Fruit fly (Drosophila melanogaster) whole organism, embryonic: ENCODE results near the gene CG31068.
A peak's percentile ranks its signal among the peaks of the same experiment; 100 is the strongest.

ENCODE experiments used
- Aef1 ChIP-seq: fragments of 200-800 bp; sonication (Bioruptor generic); IDR thresholded peaks from 3 replicates; pipeline ENCODE4 v1.3.6; 2022; ENCODE audit warnings: missing biosample characterization, missing genetic modification characterization
- Atf3 ChIP-seq: fragments of 200-800 bp; sonication (Bioruptor generic); optimal IDR thresholded peaks from 3 replicates; lab custom pipeline; 2016; ENCODE audit warnings: missing biosample characterization, missing genetic modification characterization
- Bgb ChIP-seq: fragments of 200-800 bp; sonication (Bioruptor generic); IDR thresholded peaks from 2 replicates; pipeline ENCODE4 v1.3.6; 2022; ENCODE audit warnings: missing biosample characterization, missing genetic modification characterization; ENCODE audit not compliant: partially characterized antibody
- C15 ChIP-seq: fragments of 200-800 bp; sonication (Bioruptor generic); IDR thresholded peaks from 3 replicates; pipeline ENCODE4 v1.3.6; 2022; ENCODE audit warnings: missing biosample characterization, missing genetic modification characterization
- CG11504 ChIP-seq: fragments of 200-800 bp; sonication (Bioruptor generic); optimal IDR thresholded peaks from 3 replicates; lab custom pipeline; 2019; ENCODE audit warnings: missing biosample characterization, mild to moderate bottlenecking, missing genetic modification characterization, moderate library complexity
- CG12236 ChIP-seq: fragments of 200-800 bp; sonication (Bioruptor generic); optimal IDR thresholded peaks from 2 replicates; lab custom pipeline; 2016; ENCODE audit warnings: missing biosample characterization, missing genetic modification characterization
- CG14965 ChIP-seq: fragments of 200-800 bp; sonication (Bioruptor generic); optimal IDR thresholded peaks from 2 replicates; lab custom pipeline; 2016; ENCODE audit warnings: missing biosample characterization, missing genetic modification characterization, borderline replicate concordance
- CG1603 ChIP-seq: fragments of 200-800 bp; sonication (Bioruptor generic); optimal IDR thresholded peaks from 2 replicates; lab custom pipeline; 2019; ENCODE audit warnings: missing biosample characterization, mild to moderate bottlenecking, missing genetic modification characterization, moderate library complexity
- CG2116 ChIP-seq: fragments of 200-800 bp; sonication (Bioruptor generic); optimal IDR thresholded peaks from 3 replicates; lab custom pipeline; 2018; ENCODE audit warnings: missing biosample characterization, mild to moderate bottlenecking, missing genetic modification characterization
- CG2129 ChIP-seq: fragments of 200-800 bp; sonication (Bioruptor generic); IDR thresholded peaks from 2 replicates; pipeline ENCODE4 v1.3.6; 2022; ENCODE audit warnings: missing biosample characterization, missing genetic modification characterization; ENCODE audit not compliant: partially characterized antibody
- CG2199 ChIP-seq: fragments of 200-800 bp; sonication (Bioruptor generic); IDR thresholded peaks from 3 replicates; pipeline ENCODE4 v1.3.6; 2022; ENCODE audit warnings: missing biosample characterization, missing genetic modification characterization
- CG2202 ChIP-seq: fragments of 200-800 bp; sonication (Bioruptor generic); optimal IDR thresholded peaks from 2 replicates; lab custom pipeline; 2018; ENCODE audit warnings: missing biosample characterization, mild to moderate bottlenecking, missing genetic modification characterization
- CG2889 ChIP-seq: fragments of 200-800 bp; sonication (Bioruptor generic); IDR thresholded peaks from 3 replicates; pipeline ENCODE4 v1.3.6; 2022; ENCODE audit warnings: missing biosample characterization, missing genetic modification characterization
- CG31441 ChIP-seq: fragments of 200-800 bp; sonication (Bioruptor generic); IDR thresholded peaks from 2 replicates; pipeline ENCODE4 v1.3.6; 2022; ENCODE audit warnings: missing biosample characterization, missing genetic modification characterization
- CG5180 ChIP-seq: fragments of 200-800 bp; sonication (Bioruptor generic); optimal IDR thresholded peaks from 3 replicates; lab custom pipeline; 2017; ENCODE audit warnings: missing biosample characterization, missing genetic modification characterization, mild to moderate bottlenecking, moderate library complexity, missing genetic modification reagents
- CG6813 ChIP-seq: fragments of 200-800 bp; sonication (Bioruptor generic); optimal IDR thresholded peaks from 2 replicates; lab custom pipeline; 2017; ENCODE audit warnings: missing biosample characterization, missing genetic modification characterization, mild to moderate bottlenecking, moderate library complexity, missing genetic modification reagents
- CG6854 ChIP-seq: fragments of 200-800 bp; sonication (Bioruptor generic); optimal IDR thresholded peaks from 3 replicates; lab custom pipeline; 2017; ENCODE audit warnings: missing biosample characterization, mild to moderate bottlenecking, missing genetic modification characterization
- CG7987 ChIP-seq: fragments of 200-800 bp; sonication (Bioruptor generic); optimal IDR thresholded peaks from 2 replicates; lab custom pipeline; 2018; ENCODE audit warnings: missing biosample characterization, mild to moderate bottlenecking, missing genetic modification characterization, moderate library complexity
- CG9215 ChIP-seq: fragments of 200-800 bp; sonication (Bioruptor generic); IDR thresholded peaks from 2 replicates; pipeline ENCODE4 v1.3.6; 2022; ENCODE audit warnings: missing biosample characterization, missing genetic modification characterization
- CrebB ChIP-seq: fragments of 200-800 bp; sonication (Bioruptor generic); optimal IDR thresholded peaks from 3 replicates; lab custom pipeline; 2018; ENCODE audit warnings: missing biosample characterization, mild to moderate bottlenecking, missing genetic modification characterization
- Deaf1 ChIP-seq: fragments of 200-800 bp; optimal IDR thresholded peaks from 3 replicates; lab custom pipeline; 2019; ENCODE audit warnings: missing biosample characterization, mild to moderate bottlenecking, missing genetic modification characterization, moderate library complexity
- E2f1 ChIP-seq: fragments of 200-800 bp; sonication (Bioruptor generic); IDR thresholded peaks from 2 replicates; pipeline ENCODE4 v1.3.6; 2022; ENCODE audit warnings: missing biosample characterization, missing genetic modification characterization
- Elba2 ChIP-seq: fragments of 200-800 bp; sonication (Bioruptor generic); optimal IDR thresholded peaks from 3 replicates; lab custom pipeline; 2016; ENCODE audit warnings: missing biosample characterization, missing genetic modification characterization
- Hr39 ChIP-seq: fragments of >200 bp; optimal IDR thresholded peaks from 2 replicates; lab custom pipeline; 2017
- NC2α ChIP-seq: fragments of 200-800 bp; sonication (Bioruptor generic); optimal IDR thresholded peaks from 2 replicates; lab custom pipeline; 2016; ENCODE audit warnings: missing biosample characterization, missing genetic modification characterization
- PHDP ChIP-seq: fragments of 200-800 bp; sonication (Bioruptor generic); optimal IDR thresholded peaks from 3 replicates; lab custom pipeline; 2018; ENCODE audit warnings: missing biosample characterization, mild to moderate bottlenecking, missing genetic modification characterization, moderate library complexity
- Rfx ChIP-seq: fragments of 200-800 bp; sonication (Bioruptor generic); IDR thresholded peaks from 2 replicates; pipeline ENCODE4 v1.3.6; 2022; ENCODE audit warnings: missing biosample characterization, missing genetic modification characterization
- Ssrp ChIP-seq: fragments of 200-800 bp; sonication (Bioruptor generic); optimal IDR thresholded peaks from 2 replicates; lab custom pipeline; 2018; ENCODE audit warnings: missing biosample characterization, mild to moderate bottlenecking, missing genetic modification characterization, moderate library complexity
- TFAM ChIP-seq: fragments of 200-800 bp; sonication (Bioruptor generic); optimal IDR thresholded peaks from 2 replicates; lab custom pipeline; 2017; ENCODE audit warnings: missing biosample characterization, missing genetic modification characterization, inconsistent platforms
- ato ChIP-seq: fragments of 200-800 bp; sonication (Bioruptor generic); IDR thresholded peaks from 2 replicates; pipeline ENCODE4 v1.3.6; 2022; ENCODE audit warnings: missing biosample characterization, missing genetic modification characterization; ENCODE audit not compliant: partially characterized antibody
- br ChIP-seq: fragments of >200 bp; optimal IDR thresholded peaks from 2 replicates; lab custom pipeline; 2017
- chif ChIP-seq, 2 experiments: fragments of 200-800 bp; sonication (Bioruptor generic); optimal IDR thresholded peaks; 3 replicates each; lab custom pipeline; 2016; ENCODE audit warnings: missing biosample characterization in 2 of 2, missing genetic modification characterization in 2 of 2
- dmrt99B ChIP-seq: fragments of 200-800 bp; sonication (Bioruptor generic); optimal IDR thresholded peaks from 2 replicates; lab custom pipeline; 2018; ENCODE audit warnings: missing biosample characterization, mild to moderate bottlenecking, missing genetic modification characterization, moderate library complexity
- eyg ChIP-seq: fragments of 200-800 bp; sonication (Bioruptor generic); optimal IDR thresholded peaks from 3 replicates; lab custom pipeline; 2016; ENCODE audit warnings: missing biosample characterization, missing genetic modification characterization
- fd3F ChIP-seq: fragments of 200-800 bp; sonication (Bioruptor generic); optimal IDR thresholded peaks from 2 replicates; lab custom pipeline; 2018; ENCODE audit warnings: missing biosample characterization, mild to moderate bottlenecking, missing genetic modification characterization, moderate library complexity
- gro ChIP-seq: fragments of 200-800 bp; sonication (Bioruptor generic); optimal IDR thresholded peaks from 2 replicates; lab custom pipeline; 2016; ENCODE audit warnings: missing biosample characterization, missing genetic modification characterization
- hbn ChIP-seq: fragments of 200-800 bp; sonication (Bioruptor generic); IDR thresholded peaks from 2 replicates; pipeline ENCODE4 v1.3.6; 2022; ENCODE audit warnings: missing biosample characterization, missing genetic modification characterization; ENCODE audit not compliant: partially characterized antibody
- inv ChIP-seq: fragments of 200-800 bp; sonication (Bioruptor generic); IDR thresholded peaks from 2 replicates; pipeline ENCODE4 v1.3.6; 2022; ENCODE audit warnings: missing biosample characterization, missing genetic modification characterization; ENCODE audit not compliant: partially characterized antibody
- lab ChIP-seq: fragments of 200-800 bp; sonication (Bioruptor generic); optimal IDR thresholded peaks from 3 replicates; lab custom pipeline; 2017; ENCODE audit warnings: missing biosample characterization, missing genetic modification characterization, mild to moderate bottlenecking, moderate library complexity, missing genetic modification reagents
- lola ChIP-seq, 3 experiments: fragments of >200 bp in 2 of 3; fragments of 200-800 bp in 1 of 3; sonication (Bioruptor generic) in 1 of 3; optimal IDR thresholded peaks; 2 replicates each; lab custom pipeline; 2017 to 2019; ENCODE audit warnings: missing biosample characterization in 3 of 3, missing genetic modification characterization in 3 of 3, mild to moderate bottlenecking in 1 of 3, moderate library complexity in 1 of 3
- luna ChIP-seq: fragments of 200-800 bp; sonication (Bioruptor generic); optimal IDR thresholded peaks from 2 replicates; lab custom pipeline; 2016; ENCODE audit warnings: missing biosample characterization, missing genetic modification characterization
- pb ChIP-seq: fragments of 200-800 bp; sonication (Bioruptor generic); optimal IDR thresholded peaks from 3 replicates; lab custom pipeline; 2016; ENCODE audit warnings: missing biosample characterization, missing genetic modification characterization
- pzg ChIP-seq: fragments of 200-800 bp; sonication (Bioruptor generic); optimal IDR thresholded peaks from 3 replicates; lab custom pipeline; 2018; ENCODE audit warnings: missing biosample characterization, mild to moderate bottlenecking, missing genetic modification characterization, moderate library complexity
- ro ChIP-seq: fragments of 200-800 bp; sonication (Bioruptor generic); IDR thresholded peaks from 2 replicates; pipeline ENCODE4 v1.3.6; 2022; ENCODE audit warnings: missing biosample characterization, missing genetic modification characterization
- scrt ChIP-seq: fragments of 200-800 bp; sonication (Bioruptor generic); optimal IDR thresholded peaks from 2 replicates; lab custom pipeline; 2018; ENCODE audit warnings: missing biosample characterization, mild to moderate bottlenecking, missing genetic modification characterization, moderate library complexity
- trem ChIP-seq: fragments of 200-800 bp; optimal IDR thresholded peaks from 3 replicates; lab custom pipeline; 2019; ENCODE audit warnings: missing biosample characterization, mild to moderate bottlenecking, missing genetic modification characterization, moderate library complexity
- zen2 ChIP-seq: fragments of 200-800 bp; sonication (Bioruptor generic); IDR thresholded peaks from 3 replicates; pipeline ENCODE4 v1.3.6; 2022; ENCODE audit warnings: missing biosample characterization, missing genetic modification characterization; ENCODE audit not compliant: partially characterized antibody

The CG31068 gene

DNA sequence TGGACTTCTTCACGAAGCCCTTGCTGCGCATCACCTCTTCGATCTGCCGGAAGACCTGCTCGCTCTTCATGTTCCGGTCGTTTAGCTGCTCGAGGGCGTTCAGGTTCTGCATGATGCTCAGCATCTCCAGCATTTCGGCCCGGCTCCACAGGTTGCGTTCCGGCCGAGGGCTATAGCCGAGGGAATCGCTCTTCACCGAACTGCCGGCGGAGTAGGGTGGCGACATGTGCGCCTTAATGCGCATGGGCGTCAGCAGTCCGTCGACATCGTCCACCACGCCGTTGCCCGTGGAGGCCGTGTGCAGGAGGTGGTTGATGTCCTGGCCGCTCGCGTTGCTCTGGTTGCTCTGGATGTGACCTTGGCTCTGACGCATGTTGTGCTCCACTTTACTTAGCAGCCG, 46.0 kb downstream of the CG31068 start (continued):
- TF ChIP-seq Bgb (0 out of 2 replicates have a peak, but pooled peaks have one; percentile 10), NC2α (GFP tag; lab: Kevin White, UChicago) (no peak), chif (GFP tag; optimal IDR thresholded peaks at IDR 0.05; lab: Kevin White, UChicago) (no peak), Elba2 (GFP tag; lab: Kevin White, UChicago) (no peak), Aef1 (GFP tag; lab: Robert Waterston, UW) (no peak), dmrt99B (tag; lab: Kevin White, UChicago) (no peak), scrt (GFP tag; lab: Kevin White, UChicago) (peak; percentile 89), Deaf1 (tag; lab: Kevin White, UChicago) (peak; percentile 80), trem (tag; lab: Kevin White, UChicago) (no peak), CG2199 (GFP tag; lab: Robert Waterston, UW) (no peak), CG5180 (no peak), CG6854 (GFP tag; lab: Kevin White, UChicago) (no peak), CG2116 (GFP tag; lab: Kevin White, UChicago) (no peak), CG31441 (GFP tag; lab: Robert Waterston, UW) (no peak), CG2129 (GFP tag; lab: Robert Waterston, UW) (no peak), luna (GFP tag; lab: Kevin White, UChicago) (no peak), E2f1 (GFP tag; lab: Robert Waterston, UW) (0 out of 2 replicates have a peak, but pooled peaks have one; percentile 17)

dm6 chr3R:27281022-27281810, 47.7 kb downstream of the CG31068 start:
- peak; percentile 68 for TF ChIP-seq CG14965
- peak; percentile 39 for TF ChIP-seq pzg (GFP tag; lab: Kevin White, UChicago)
- TF ChIP-seq C15 (GFP tag; lab: Robert Waterston, UW), result peak; percentile 93
- no peak for TF ChIP-seq Hr39 (lab: Kevin White, UChicago)
- peak; percentile 98 for TF ChIP-seq Rfx (GFP tag; lab: Robert Waterston, UW)
- TF ChIP-seq PHDP (tag; lab: Kevin White, UChicago), result peak; percentile 97
- peak; percentile 82 for TF ChIP-seq CG12236 (GFP tag; lab: Kevin White, UChicago)
- TF ChIP-seq pb (GFP tag; lab: Kevin White, UChicago), result peak; percentile 94
- TF ChIP-seq br (lab: Kevin White, UChicago), result no peak
- peak; percentile 98 for TF ChIP-seq lab (GFP tag; lab: Kevin White, UChicago)
- 0 out of 2 replicates have a peak, but pooled peaks have one; percentile 36 for TF ChIP-seq inv (GFP tag; lab: Robert Waterston, UW)
- TF ChIP-seq hbn, result no peak
- peak; percentile 82 for TF ChIP-seq TFAM (GFP tag; lab: Kevin White, UChicago)
- peak; percentile 96 for TF ChIP-seq CrebB (tag; lab: Kevin White, UChicago)
- TF ChIP-seq CG11504 (tag; lab: Kevin White, UChicago), result peak; percentile 94
- TF ChIP-seq gro (GFP tag; lab: Kevin White, UChicago), result peak; percentile 92
- peak; percentile 93 for TF ChIP-seq CG9215
- 0 out of 2 replicates have a peak, but pooled peaks have one; percentile 12 for TF ChIP-seq ato
- peak; percentile 97 for TF ChIP-seq CG6813 (GFP tag; lab: Kevin White, UChicago)
- TF ChIP-seq CG1603, result peak; percentile 98
- peak; percentile 91 for TF ChIP-seq Ssrp
- peak; percentile 93 for TF ChIP-seq Atf3 (GFP tag; lab: Kevin White, UChicago)
- peak; percentile 88 for TF ChIP-seq ro (GFP tag; lab: Robert Waterston, UW)
- TF ChIP-seq zen2 (GFP tag; lab: Robert Waterston, UW), result 0 out of 3 replicates have a peak, but pooled peaks have one; percentile 17
- peak in 1 of 3 experiments; percentile 78 for TF ChIP-seq lola (GFP tag; optimal IDR thresholded peaks at IDR 0.05; lab: Kevin White, UChicago)
- TF ChIP-seq fd3F (GFP tag; lab: Kevin White, UChicago), result peak; percentile 95
- TF ChIP-seq eyg (GFP tag; lab: Kevin White, UChicago), result peak; percentile 90
- TF ChIP-seq CG7987 (GFP tag; lab: Kevin White, UChicago), result peak; percentile 98
- TF ChIP-seq CG2202 (tag; lab: Kevin White, UChicago), result peak; percentile 81
- TF ChIP-seq CG2889 (GFP tag; lab: Robert Waterston, UW), result peak; percentile 97
